Worm (Caenorhabditis elegans) whole organism, mixed stage, embryonic: ENCODE data around the gene asp-19.

Experiments
- lsy-2 ChIP-seq: fragments of 150-350 bp; optimal IDR thresholded peaks from 2 replicates; lab custom pipeline; 2014; ENCODE audit warnings: missing biosample characterization, missing genetic modification characterization
- nhr-12 ChIP-seq: fragments of 150-350 bp; optimal IDR thresholded peaks from 2 replicates; lab custom pipeline; 2014; ENCODE audit warnings: missing biosample characterization, missing genetic modification characterization
- nhr-237 ChIP-seq: fragments of 150-350 bp; optimal IDR thresholded peaks from 2 replicates; lab custom pipeline; 2014; ENCODE audit warnings: missing biosample characterization, missing genetic modification characterization
- nhr-76 ChIP-seq: sonication (generic microtip); optimal IDR thresholded peaks from 2 replicates; lab custom pipeline; 2017; ENCODE audit warnings: missing biosample characterization, missing genetic modification characterization
- pha-4 ChIP-seq: fragments of 150-350 bp; optimal IDR thresholded peaks from 2 replicates; lab custom pipeline; 2018; ENCODE audit warnings: missing biosample characterization, missing genetic modification reagents, missing genetic modification characterization
- sptf-1 ChIP-seq: sonication (generic microtip); optimal IDR thresholded peaks from 2 replicates; lab custom pipeline; 2017; ENCODE audit warnings: mild to moderate bottlenecking, missing genetic modification characterization, moderate library complexity, missing compliant biosample characterization
- unc-39 ChIP-seq: fragments of 150-350 bp; optimal IDR thresholded peaks from 2 replicates; lab custom pipeline; 2014; ENCODE audit warnings: missing biosample characterization, missing genetic modification characterization
- unc-62 ChIP-seq: fragments of 150-350 bp; optimal IDR thresholded peaks from 2 replicates; lab custom pipeline; 2014; ENCODE audit warnings: missing biosample characterization, missing genetic modification reagents, missing genetic modification characterization

DNA sequence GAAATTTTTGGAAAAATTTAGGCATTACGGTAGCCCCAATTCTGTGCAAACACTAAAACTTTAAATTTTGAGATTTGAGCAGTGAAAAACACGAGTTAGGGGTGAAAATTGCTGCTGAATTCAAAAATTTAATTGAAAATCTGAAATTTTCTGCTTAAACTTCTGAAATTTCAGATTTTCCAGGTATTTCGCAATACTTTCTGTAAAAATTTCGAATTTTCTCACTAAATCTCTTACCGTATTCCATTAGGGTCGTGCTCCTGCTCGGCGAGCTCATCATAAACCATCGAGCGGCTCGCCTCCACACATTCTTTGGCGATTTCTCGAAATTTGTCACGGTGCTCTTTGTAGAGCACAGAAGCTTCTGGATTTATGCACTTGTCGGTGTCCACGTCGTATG lies 41.8 kb downstream of the asp-19 start:
- TF ChIP-seq unc-62 (no peak), sptf-1 (no peak), lsy-2 (no peak), nhr-76 (tag; lab: Kevin White, UChicago) (no peak), nhr-12 (tag; lab: Kevin White, UChicago) (no peak), unc-39 (tag; lab: Kevin White, UChicago) (no peak), nhr-237 (tag; lab: Kevin White, UChicago) (no peak), pha-4 (no peak)
